Fruit fly (Drosophila melanogaster) whole organism, embryonic: ENCODE data around the gene PH4alphaEFB.

Experiments
- ATbp ChIP-seq: fragments of 200-800 bp; sonication (Bioruptor generic); optimal IDR thresholded peaks from 2 replicates; lab custom pipeline; 2017; ENCODE audit warnings: missing biosample characterization, mild to moderate bottlenecking, missing genetic modification characterization, missing genetic modification reagents
- CG10209 ChIP-seq: fragments of 200-800 bp; sonication (Bioruptor generic); optimal IDR thresholded peaks from 3 replicates; lab custom pipeline; 2017; ENCODE audit warnings: missing biosample characterization, mild to moderate bottlenecking, missing genetic modification characterization, missing genetic modification reagents
- CG12299 ChIP-seq: fragments of 200-800 bp; sonication (Bioruptor generic); optimal IDR thresholded peaks from 2 replicates; lab custom pipeline; 2018; ENCODE audit warnings: missing biosample characterization, mild to moderate bottlenecking, missing genetic modification characterization
- CG13287 ChIP-seq: fragments of 200-800 bp; sonication (Bioruptor generic); IDR thresholded peaks from 2 replicates; pipeline ENCODE4 v1.3.6; 2022; ENCODE audit warnings: missing biosample characterization, missing genetic modification characterization; ENCODE audit not compliant: partially characterized antibody
- CG14710 ChIP-seq: fragments of 200-800 bp; sonication (Bioruptor generic); optimal IDR thresholded peaks from 3 replicates; lab custom pipeline; 2019; ENCODE audit warnings: missing biosample characterization, mild to moderate bottlenecking, missing genetic modification characterization, moderate library complexity
- CG1529 ChIP-seq: fragments of 200-800 bp; sonication (Bioruptor generic); optimal IDR thresholded peaks from 3 replicates; lab custom pipeline; 2018; ENCODE audit warnings: missing biosample characterization, missing genetic modification characterization
- CG15514 ChIP-seq: fragments of 200-800 bp; sonication (Bioruptor generic); optimal IDR thresholded peaks from 3 replicates; lab custom pipeline; 2017; ENCODE audit warnings: missing biosample characterization, missing genetic modification characterization, mild to moderate bottlenecking, moderate library complexity, missing genetic modification reagents
- CG1647 ChIP-seq: fragments of 200-800 bp; sonication (Bioruptor generic); optimal IDR thresholded peaks from 3 replicates; lab custom pipeline; 2016; ENCODE audit warnings: missing biosample characterization, missing genetic modification characterization
- CG17802 ChIP-seq: fragments of 200-800 bp; sonication (Bioruptor generic); optimal IDR thresholded peaks from 2 replicates; lab custom pipeline; 2018; ENCODE audit warnings: missing biosample characterization, mild to moderate bottlenecking, missing genetic modification characterization, moderate library complexity
- CG2116 ChIP-seq: fragments of 200-800 bp; sonication (Bioruptor generic); optimal IDR thresholded peaks from 3 replicates; lab custom pipeline; 2018; ENCODE audit warnings: missing biosample characterization, mild to moderate bottlenecking, missing genetic modification characterization
- CG2712 ChIP-seq: fragments of 200-800 bp; optimal IDR thresholded peaks from 3 replicates; lab custom pipeline; 2019; ENCODE audit warnings: missing biosample characterization, mild to moderate bottlenecking, missing genetic modification characterization, moderate library complexity
- CG3065 ChIP-seq: fragments of 200-800 bp; sonication (Bioruptor generic); optimal IDR thresholded peaks from 2 replicates; lab custom pipeline; 2016; ENCODE audit warnings: missing biosample characterization, missing genetic modification characterization
- CG31224 ChIP-seq: fragments of 200-800 bp; sonication (Bioruptor generic); IDR thresholded peaks from 2 replicates; pipeline ENCODE4 v1.3.6; 2022; ENCODE audit warnings: missing biosample characterization, missing genetic modification characterization
- CG31388 ChIP-seq: fragments of 200-800 bp; sonication (Bioruptor generic); optimal IDR thresholded peaks from 2 replicates; lab custom pipeline; 2016; ENCODE audit warnings: missing biosample characterization, missing genetic modification characterization
- CG4617 ChIP-seq: fragments of 200-800 bp; sonication (Bioruptor generic); optimal IDR thresholded peaks from 3 replicates; lab custom pipeline; 2016; ENCODE audit warnings: missing biosample characterization, missing genetic modification characterization, borderline replicate concordance
- CG7372 ChIP-seq: fragments of 200-800 bp; sonication (Bioruptor generic); IDR thresholded peaks from 2 replicates; pipeline ENCODE4 v1.3.6; 2022; ENCODE audit warnings: missing biosample characterization, missing genetic modification characterization
- CG7987 ChIP-seq: fragments of 200-800 bp; sonication (Bioruptor generic); optimal IDR thresholded peaks from 2 replicates; lab custom pipeline; 2018; ENCODE audit warnings: missing biosample characterization, mild to moderate bottlenecking, missing genetic modification characterization, moderate library complexity
- CG9609 ChIP-seq: fragments of 200-800 bp; sonication (Bioruptor generic); optimal IDR thresholded peaks from 3 replicates; lab custom pipeline; 2016; ENCODE audit warnings: missing biosample characterization, missing genetic modification characterization
- CTCF ChIP-seq: fragments of 200-800 bp; sonication (Bioruptor generic); optimal IDR thresholded peaks from 2 replicates; lab custom pipeline; 2017; ENCODE audit warnings: missing biosample characterization, mild to moderate bottlenecking, missing genetic modification characterization, moderate library complexity
- CrebB ChIP-seq: fragments of 200-800 bp; sonication (Bioruptor generic); optimal IDR thresholded peaks from 3 replicates; lab custom pipeline; 2018; ENCODE audit warnings: missing biosample characterization, mild to moderate bottlenecking, missing genetic modification characterization
- D ChIP-seq, 2 experiments: fragments of 200-800 bp in 1 of 2; fragments of >200 bp in 1 of 2; sonication (Bioruptor generic) in 1 of 2; optimal IDR thresholded peaks; 2 replicates in 1 of 2; 3 replicates in 1 of 2; lab custom pipeline; 2017; ENCODE audit warnings: mild to moderate bottlenecking in 1 of 2, missing biosample characterization in 1 of 2, missing genetic modification characterization in 1 of 2, missing genetic modification reagents in 1 of 2
- Doc3 ChIP-seq: fragments of 200-800 bp; sonication (Bioruptor generic); IDR thresholded peaks from 3 replicates; pipeline ENCODE4 v1.3.6; 2022; ENCODE audit warnings: missing biosample characterization, missing genetic modification characterization; ENCODE audit not compliant: partially characterized antibody
- Dp ChIP-seq: fragments of 200-800 bp; sonication (Bioruptor generic); optimal IDR thresholded peaks from 2 replicates; lab custom pipeline; 2018; ENCODE audit warnings: missing biosample characterization, mild to moderate bottlenecking, missing genetic modification characterization, moderate library complexity
- Drgx ChIP-seq: fragments of 200-800 bp; sonication (Bioruptor generic); IDR thresholded peaks from 2 replicates; pipeline ENCODE4 v1.3.6; 2022; ENCODE audit warnings: missing biosample characterization, missing genetic modification characterization
- Myb ChIP-seq: fragments of 200-800 bp; sonication (Bioruptor generic); optimal IDR thresholded peaks from 2 replicates; lab custom pipeline; 2016; ENCODE audit warnings: missing biosample characterization, missing genetic modification characterization
- Nf-YB ChIP-seq: fragments of 200-800 bp; sonication (Bioruptor generic); optimal IDR thresholded peaks from 3 replicates; lab custom pipeline; 2019; ENCODE audit warnings: missing biosample characterization, mild to moderate bottlenecking, missing genetic modification characterization, moderate library complexity
- Opbp ChIP-seq: fragments of 200-800 bp; sonication (Bioruptor generic); IDR thresholded peaks from 3 replicates; pipeline ENCODE4 v1.3.6; 2022; ENCODE audit warnings: missing biosample characterization, missing genetic modification characterization; ENCODE audit not compliant: partially characterized antibody
- Ravus ChIP-seq: fragments of 200-800 bp; sonication (Bioruptor generic); IDR thresholded peaks from 2 replicates; pipeline ENCODE4 v1.3.6; 2022; ENCODE audit warnings: missing biosample characterization, missing genetic modification characterization
- Sin3A ChIP-seq: fragments of >200 bp; optimal IDR thresholded peaks from 2 replicates; lab custom pipeline; 2018
- Sox100B ChIP-seq: fragments of 200-800 bp; sonication (Bioruptor generic); optimal IDR thresholded peaks from 3 replicates; lab custom pipeline; 2018; ENCODE audit warnings: missing biosample characterization, mild to moderate bottlenecking, missing genetic modification characterization
- Stat92E ChIP-seq, 3 experiments: fragments of >200 bp in 2 of 3; fragments of 200-800 bp in 1 of 3; sonication (Bioruptor generic) in 1 of 3; optimal IDR thresholded peaks; 2 replicates each; lab custom pipeline; 2017 to 2019; ENCODE audit warnings: missing biosample characterization in 3 of 3, missing genetic modification characterization in 3 of 3, mild to moderate bottlenecking in 1 of 3, moderate library complexity in 1 of 3
- TFAM ChIP-seq: fragments of 200-800 bp; sonication (Bioruptor generic); optimal IDR thresholded peaks from 2 replicates; lab custom pipeline; 2017; ENCODE audit warnings: missing biosample characterization, missing genetic modification characterization, inconsistent platforms
- aop ChIP-seq: fragments of 200-800 bp; sonication (Bioruptor generic); IDR thresholded peaks from 2 replicates; pipeline ENCODE4 v1.3.6; 2022; ENCODE audit warnings: missing biosample characterization, missing genetic modification characterization
- ash1 ChIP-seq: fragments of 200-800 bp; sonication (Bioruptor generic); optimal IDR thresholded peaks from 2 replicates; lab custom pipeline; 2018; ENCODE audit warnings: missing biosample characterization, mild to moderate bottlenecking, missing genetic modification characterization
- bbx ChIP-seq: fragments of 200-800 bp; sonication (Bioruptor generic); IDR thresholded peaks from 2 replicates; pipeline ENCODE4 v1.3.6; 2022; ENCODE audit warnings: missing biosample characterization, missing genetic modification characterization; ENCODE audit not compliant: partially characterized antibody
- bsh ChIP-seq, 2 experiments: fragments of 200-800 bp; sonication (Bioruptor generic); optimal IDR thresholded peaks; 2 replicates each; lab custom pipeline; 2017 to 2018; ENCODE audit warnings: mild to moderate bottlenecking in 2 of 2, missing biosample characterization in 2 of 2, missing genetic modification characterization in 2 of 2, moderate library complexity in 1 of 2
- corto ChIP-seq: fragments of 200-800 bp; sonication (Bioruptor generic); optimal IDR thresholded peaks from 2 replicates; lab custom pipeline; 2016; ENCODE audit warnings: missing biosample characterization, mild to moderate bottlenecking, missing genetic modification characterization, moderate library complexity
- ems ChIP-seq: fragments of 200-800 bp; sonication (Bioruptor generic); optimal IDR thresholded peaks from 3 replicates; lab custom pipeline; 2016; ENCODE audit warnings: missing biosample characterization, missing genetic modification characterization
- klu ChIP-seq: fragments of 200-800 bp; sonication (Bioruptor generic); IDR thresholded peaks from 2 replicates; pipeline ENCODE4 v1.3.6; 2022; ENCODE audit warnings: missing biosample characterization, missing genetic modification characterization
- luna ChIP-seq: fragments of 200-800 bp; sonication (Bioruptor generic); optimal IDR thresholded peaks from 2 replicates; lab custom pipeline; 2016; ENCODE audit warnings: missing biosample characterization, missing genetic modification characterization
- mirr ChIP-seq: fragments of 200-800 bp; sonication (Bioruptor generic); optimal IDR thresholded peaks from 3 replicates; lab custom pipeline; 2018; ENCODE audit warnings: missing biosample characterization, mild to moderate bottlenecking, missing genetic modification characterization
- org-1 ChIP-seq: fragments of 200-800 bp; sonication (Bioruptor generic); optimal IDR thresholded peaks from 2 replicates; lab custom pipeline; 2017; ENCODE audit warnings: missing biosample characterization, missing genetic modification characterization
- pita ChIP-seq: fragments of 200-800 bp; sonication (Bioruptor generic); optimal IDR thresholded peaks from 2 replicates; lab custom pipeline; 2017; ENCODE audit warnings: missing biosample characterization, mild to moderate bottlenecking, missing genetic modification characterization
- prd ChIP-seq, 3 experiments: fragments of >200 bp in 2 of 3; fragments of 200-800 bp in 1 of 3; sonication (Bioruptor generic) in 1 of 3; optimal IDR thresholded peaks in 2 of 3; IDR thresholded peaks in 1 of 3; 2 replicates in 2 of 3; 3 replicates in 1 of 3; pipeline versions ENCODE4 v1.3.6 to Lab custom; 2017 to 2022; ENCODE audit warnings: missing biosample characterization in 1 of 3, missing genetic modification characterization in 1 of 3
- row ChIP-seq: fragments of 200-800 bp; sonication (Bioruptor generic); IDR thresholded peaks from 3 replicates; pipeline ENCODE4 v1.3.6; 2022; ENCODE audit warnings: missing biosample characterization, missing genetic modification characterization
- run ChIP-seq: fragments of 200-800 bp; sonication (Bioruptor generic); optimal IDR thresholded peaks from 3 replicates; lab custom pipeline; 2018; ENCODE audit warnings: missing biosample characterization, mild to moderate bottlenecking, missing genetic modification characterization
- trem ChIP-seq: fragments of 200-800 bp; optimal IDR thresholded peaks from 3 replicates; lab custom pipeline; 2019; ENCODE audit warnings: missing biosample characterization, mild to moderate bottlenecking, missing genetic modification characterization, moderate library complexity
- usp ChIP-seq: fragments of >200 bp; optimal IDR thresholded peaks from 2 replicates; lab custom pipeline; 2017; ENCODE audit warnings: missing biosample characterization, missing genetic modification characterization
- vnd ChIP-seq: fragments of 200-800 bp; sonication (Bioruptor generic); IDR thresholded peaks from 3 replicates; pipeline ENCODE4 v1.3.6; 2022; ENCODE audit warnings: missing biosample characterization, missing genetic modification characterization; ENCODE audit not compliant: partially characterized antibody
- wdn ChIP-seq: fragments of 200-800 bp; sonication (Bioruptor generic); IDR thresholded peaks from 2 replicates; pipeline ENCODE4 v1.3.6; 2022; ENCODE audit warnings: missing biosample characterization, missing genetic modification characterization
- yki ChIP-seq: fragments of >200 bp; optimal IDR thresholded peaks from 3 replicates; lab custom pipeline; 2018

Gene PH4alphaEFB

dm6 chr3R:30423695-30424094, 42.2 kb upstream of the PH4alphaEFB start, which contains the start of the genes CG15535 and mRpS18C (continued):
- TF ChIP-seq Doc3 (GFP tag; lab: Robert Waterston, UW) (peak; percentile 73), CG17802 (tag; lab: Kevin White, UChicago) (no peak), ash1 (GFP tag; lab: Kevin White, UChicago) (no peak), corto (no peak), CG4617 (peak; percentile 38), Drgx (no peak), Sox100B (GFP tag; lab: Kevin White, UChicago) (no peak), luna (GFP tag; lab: Kevin White, UChicago) (no peak), klu (GFP tag; lab: Robert Waterston, UW) (no peak), CG7987 (GFP tag; lab: Kevin White, UChicago) (peak; percentile 3), CG1647 (GFP tag; lab: Kevin White, UChicago) (no peak), mirr (no peak), row (GFP tag; lab: Robert Waterston, UW) (no peak), CG31388 (GFP tag; lab: Kevin White, UChicago) (no peak), org-1 (GFP tag; lab: Kevin White, UChicago) (no peak), CG15514 (GFP tag; lab: Kevin White, UChicago) (no peak), run (tag; lab: Kevin White, UChicago) (no peak), Sin3A (lab: Kevin White, UChicago) (peak; percentile 0), Nf-YB (GFP tag; lab: Kevin White, UChicago) (no peak), Opbp (peak; percentile 83; the same call in 2 of the 3 replicates), Ravus (GFP tag; lab: Robert Waterston, UW) (no peak), D (optimal IDR thresholded peaks at IDR 0.05; lab: Kevin White, UChicago) (no peak), D (GFP tag; optimal IDR thresholded peaks at IDR 0.05; lab: Kevin White, UChicago) (no peak), Dp (GFP tag; lab: Kevin White, UChicago) (peak; percentile 46), ATbp (no peak), TFAM (GFP tag; lab: Kevin White, UChicago) (no peak), CG12299 (tag; lab: Kevin White, UChicago) (no peak), CTCF (peak; percentile 71), CG9609 (GFP tag; lab: Kevin White, UChicago) (no peak), CG1529 (GFP tag; lab: Kevin White, UChicago) (no peak), aop (GFP tag; lab: Robert Waterston, UW) (no peak), CG14710 (tag; lab: Kevin White, UChicago) (peak; percentile 27), CG13287 (GFP tag; lab: Robert Waterston, UW) (peak; percentile 86), Myb (no peak), vnd (GFP tag; lab: Robert Waterston, UW) (peak; percentile 62; the same call in 2 of the 3 replicates), trem (peak; percentile 48), CG2712 (tag; lab: Kevin White, UChicago) (peak; percentile 23), CG7372 (GFP tag; lab: Robert Waterston, UW) (no peak), yki (lab: Kevin White, UChicago) (no peak), usp (GFP tag; lab: Kevin White, UChicago) (no peak), CG10209 (GFP tag; lab: Kevin White, UChicago) (no peak), bbx (GFP tag; lab: Robert Waterston, UW) (peak; percentile 81), Stat92E (GFP tag; optimal IDR thresholded peaks at IDR 0.05; lab: Kevin White, UChicago) (no peak), CG3065 (GFP tag; lab: Kevin White, UChicago) (no peak), CrebB (tag; lab: Kevin White, UChicago) (no peak), pita (GFP tag; lab: Kevin White, UChicago) (no peak), prd (optimal IDR thresholded peaks at IDR 0.05; lab: Kevin White, UChicago) (no peak), prd (GFP tag; IDR thresholded peaks at IDR 0.05; lab: Robert Waterston, UW) (no peak), wdn (no peak), CG2116 (GFP tag; lab: Kevin White, UChicago) (peak; percentile 90), CG31224 (GFP tag; lab: Robert Waterston, UW) (no peak), bsh (GFP tag; optimal IDR thresholded peaks at IDR 0.05; lab: Kevin White, UChicago) (no peak), ems (GFP tag; lab: Kevin White, UChicago) (no peak)
